Worm (Caenorhabditis elegans): Measurements from ENCODE around the gene R12B2.3.

Gene R12B2.3

ce11 chrIII:5853240-5853639, 47.9 kb downstream of the R12B2.3 start, which contains the start of gene ddx-23:
ddx-23 (minus strand) TSS chrIII:5853269.
- TF ChIP-seq him-1 (tag; optimal IDR thresholded peaks at IDR 0.05) (no peak), W03F9.2 (tag; optimal IDR thresholded peaks at IDR 0.05) (peak; percentile 1)

ce11 chrIII:5855637-5856179, 50.3 kb downstream of the R12B2.3 start, which contains the start of the genes cct-6 and alh-9:
cct-6 (minus strand) TSS chrIII:5855687.
alh-9 (plus strand) TSS chrIII:5856018.
- TF ChIP-seq W03F9.2 (tag; optimal IDR thresholded peaks at IDR 0.05) (peak; percentile 94), him-1 (tag; optimal IDR thresholded peaks at IDR 0.05) (no peak), dao-5 (tag; optimal IDR thresholded peaks at IDR 0.05) (no peak)

All from whole organism, L4/young adult.